Fruit fly (Drosophila melanogaster): ENCODE results near the gene Jig.

The Jig gene

dm6 chr3R:14569411-14570107 is 8.8 kb downstream of the Jig start, which contains the start of gene Cys (continued):
- TF ChIP-seq pros (GFP tag; optimal IDR thresholded peaks at IDR 0.05) (no peak), Dbx (GFP tag; IDR thresholded peaks at IDR 0.05) (no peak; the same call in 2 of the 3 replicates), Atf3 (GFP tag; optimal IDR thresholded peaks at IDR 0.05) (no peak), ap (GFP tag; IDR thresholded peaks at IDR 0.05) (0 out of 2 replicates have a peak, but pooled peaks have one; percentile 39), CG17912 (GFP tag; optimal IDR thresholded peaks at IDR 0.05) (no peak), emc (GFP tag; optimal IDR thresholded peaks at IDR 0.05) (no peak), CG1024 (GFP tag; IDR thresholded peaks at IDR 0.05) (no peak), NC2β (GFP tag; optimal IDR thresholded peaks at IDR 0.05) (no peak), Hmr (GFP tag; optimal IDR thresholded peaks at IDR 0.05) (peak; percentile 30), Hmx (GFP tag; optimal IDR thresholded peaks at IDR 0.05) (no peak), Scr (GFP tag; IDR thresholded peaks at IDR 0.05; ENCODE audit: partially characterized antibody) (peak; percentile 9; the same call in 1 of the 2 replicates), CG18476 (GFP tag; optimal IDR thresholded peaks at IDR 0.05) (no peak), inv (GFP tag; IDR thresholded peaks at IDR 0.05; ENCODE audit: partially characterized antibody) (no peak), dan (GFP tag; IDR thresholded peaks at IDR 0.05) (no peak), MESR4 (GFP tag; optimal IDR thresholded peaks at IDR 0.05) (peak; percentile 26), unpg (GFP tag; optimal IDR thresholded peaks at IDR 0.05) (peak; percentile 19), maf-S (GFP tag; optimal IDR thresholded peaks at IDR 0.05) (no peak), grn (GFP tag; optimal IDR thresholded peaks at IDR 0.05) (no peak), caup (GFP tag; optimal IDR thresholded peaks at IDR 0.05; ENCODE audit: severe bottlenecking) (no peak), CG4424 (GFP tag; optimal IDR thresholded peaks at IDR 0.05) (no peak), tio (GFP tag; optimal IDR thresholded peaks at IDR 0.05) (no peak), CG12104 (GFP tag; optimal IDR thresholded peaks at IDR 0.05) (no peak), psq (GFP tag; optimal IDR thresholded peaks at IDR 0.05) (no peak), CG4328 (GFP tag; optimal IDR thresholded peaks at IDR 0.05) (no peak), BEAF-32 (GFP tag; optimal IDR thresholded peaks at IDR 0.05) (no peak), CG8359 (GFP tag; optimal IDR thresholded peaks at IDR 0.05; ENCODE audit: borderline replicate concordance) (no peak), CG10431 (GFP tag; optimal IDR thresholded peaks at IDR 0.05) (no peak), CG11247 (GFP tag; IDR thresholded peaks at IDR 0.05) (no peak), CG34376 (GFP tag; optimal IDR thresholded peaks at IDR 0.05) (no peak), CG5953 (GFP tag; IDR thresholded peaks at IDR 0.05) (no peak), prd (optimal IDR thresholded peaks at IDR 0.05) (no peak), prd (GFP tag; IDR thresholded peaks at IDR 0.05) (peak; percentile 22; the same call in 1 of the 3 replicates), ranshi (GFP tag; IDR thresholded peaks at IDR 0.05) (no peak), CG9727 (GFP tag; optimal IDR thresholded peaks at IDR 0.05) (peak; percentile 7), tin (GFP tag; optimal IDR thresholded peaks at IDR 0.05) (no peak), CG14441 (GFP tag; IDR thresholded peaks at IDR 0.05) (no peak), CG14860 (GFP tag; IDR thresholded peaks at IDR 0.05; ENCODE audit: partially characterized antibody) (no peak), Gsc (GFP tag; IDR thresholded peaks at IDR 0.05) (no peak), CG6272 (GFP tag; IDR thresholded peaks at IDR 0.05) (no peak), Dref (GFP tag; IDR thresholded peaks at IDR 0.05) (no peak), jing (GFP tag; optimal IDR thresholded peaks at IDR 0.05) (no peak), zen2 (GFP tag; IDR thresholded peaks at IDR 0.05; ENCODE audit: partially characterized antibody) (no peak), br (optimal IDR thresholded peaks at IDR 0.05) (no peak), CG3407 (GFP tag; optimal IDR thresholded peaks at IDR 0.05) (no peak), Trl (optimal IDR thresholded peaks at IDR 0.05) (peak; percentile 18 to 43), Trl (GFP tag; optimal IDR thresholded peaks at IDR 0.05) (peak; percentile 51), CG18599 (GFP tag; optimal IDR thresholded peaks at IDR 0.05) (no peak), phol (tag; optimal IDR thresholded peaks at IDR 0.05) (no peak), so (GFP tag; IDR thresholded peaks at IDR 0.05) (no peak), CG10543 (GFP tag; optimal IDR thresholded peaks at IDR 0.05) (peak; percentile 20), CG17361 (GFP tag; IDR thresholded peaks at IDR 0.05) (peak; percentile 38; the same call in 2 of the 3 replicates)
